Worm (Caenorhabditis elegans) whole organism, mixed stage, embryonic: ENCODE results near the gene sqv-1.

Source experiments
- M03D4.4 ChIP-seq: sonication (generic microtip); optimal IDR thresholded peaks from 2 replicates; lab custom pipeline; 2017; ENCODE audit warnings: mild to moderate bottlenecking, missing genetic modification characterization, missing compliant biosample characterization
- bed-3 ChIP-seq: fragments of 200-800 bp; sonication (Bioruptor generic); optimal IDR thresholded peaks from 3 replicates; lab custom pipeline; 2018; ENCODE audit warnings: mild to moderate bottlenecking, missing genetic modification characterization, moderate library complexity, missing compliant biosample characterization
- blmp-1 ChIP-seq: fragments of 150-350 bp; optimal IDR thresholded peaks from 2 replicates; lab custom pipeline; 2014; ENCODE audit warnings: missing biosample characterization, missing genetic modification characterization
- ceh-39 ChIP-seq: fragments of 150-350 bp; optimal IDR thresholded peaks from 2 replicates; lab custom pipeline; 2014; ENCODE audit warnings: missing biosample characterization, missing genetic modification characterization
- ceh-43 ChIP-seq: fragments of 200-800 bp; sonication (Bioruptor generic); optimal IDR thresholded peaks from 2 replicates; lab custom pipeline; 2018; ENCODE audit warnings: mild to moderate bottlenecking, missing genetic modification characterization, moderate library complexity, missing compliant biosample characterization
- ceh-83 ChIP-seq: fragments of 200-800 bp; sonication (Bioruptor generic); optimal IDR thresholded peaks from 2 replicates; lab custom pipeline; 2018; ENCODE audit warnings: mild to moderate bottlenecking, missing genetic modification characterization, missing compliant biosample characterization
- ces-1 ChIP-seq: fragments of 150-350 bp; optimal IDR thresholded peaks from 2 replicates; lab custom pipeline; 2014; ENCODE audit warnings: missing biosample characterization, missing genetic modification reagents, missing genetic modification characterization
- cnd-1 ChIP-seq: fragments of 200-800 bp; sonication (Bioruptor generic); optimal IDR thresholded peaks from 2 replicates; lab custom pipeline; 2018; ENCODE audit warnings: mild to moderate bottlenecking, missing genetic modification characterization, missing compliant biosample characterization
- drap-1 ChIP-seq: fragments of 200-800 bp; sonication (Bioruptor generic); optimal IDR thresholded peaks from 3 replicates; lab custom pipeline; 2018; ENCODE audit warnings: mild to moderate bottlenecking, missing genetic modification characterization, missing compliant biosample characterization
- elt-1 ChIP-seq: sonication (generic microtip); optimal IDR thresholded peaks from 2 replicates; lab custom pipeline; 2017; ENCODE audit warnings: missing genetic modification characterization, mild to moderate bottlenecking, missing compliant biosample characterization, antibody characterized with exemption, moderate library complexity, borderline replicate concordance; ENCODE audit not compliant: insufficient read depth
- elt-3 ChIP-seq: fragments of 150-350 bp; optimal IDR thresholded peaks from 2 replicates; lab custom pipeline; 2014; ENCODE audit warnings: missing biosample characterization, missing genetic modification characterization
- flh-1 ChIP-seq: fragments of 200-800 bp; sonication (Bioruptor generic); optimal IDR thresholded peaks from 2 replicates; lab custom pipeline; 2018; ENCODE audit warnings: mild to moderate bottlenecking, missing genetic modification characterization, moderate library complexity, missing compliant biosample characterization
- ham-2 ChIP-seq: fragments of 200-800 bp; sonication (Bioruptor generic); optimal IDR thresholded peaks from 2 replicates; lab custom pipeline; 2018; ENCODE audit warnings: mild to moderate bottlenecking, missing genetic modification characterization, missing compliant biosample characterization
- hlh-1 ChIP-seq: fragments of 150-350 bp; optimal IDR thresholded peaks from 2 replicates; lab custom pipeline; 2014; ENCODE audit warnings: missing biosample characterization, missing genetic modification reagents, missing genetic modification characterization
- lin-13 ChIP-seq: fragments of 150-350 bp; optimal IDR thresholded peaks from 2 replicates; lab custom pipeline; 2014; ENCODE audit warnings: missing biosample characterization, missing genetic modification characterization
- lin-32 ChIP-seq: fragments of 200-800 bp; sonication (Bioruptor generic); optimal IDR thresholded peaks from 2 replicates; lab custom pipeline; 2018; ENCODE audit warnings: mild to moderate bottlenecking, missing genetic modification characterization, missing compliant biosample characterization
- lsy-2 ChIP-seq: fragments of 150-350 bp; optimal IDR thresholded peaks from 2 replicates; lab custom pipeline; 2014; ENCODE audit warnings: missing biosample characterization, missing genetic modification characterization
- mab-5 ChIP-seq: fragments of 150-350 bp; optimal IDR thresholded peaks from 2 replicates; lab custom pipeline; 2014; ENCODE audit warnings: missing biosample characterization, missing genetic modification characterization
- mep-1 ChIP-seq: fragments of 150-350 bp; optimal IDR thresholded peaks from 2 replicates; lab custom pipeline; 2017; ENCODE audit warnings: missing biosample characterization, missing genetic modification reagents, missing genetic modification characterization, inconsistent platforms
- mls-2 ChIP-seq: sonication (generic microtip); optimal IDR thresholded peaks from 2 replicates; lab custom pipeline; 2016; ENCODE audit warnings: mild to moderate bottlenecking, missing genetic modification characterization, moderate library complexity, missing compliant biosample characterization
- nhr-12 ChIP-seq: fragments of 150-350 bp; optimal IDR thresholded peaks from 2 replicates; lab custom pipeline; 2014; ENCODE audit warnings: missing biosample characterization, missing genetic modification characterization
- nhr-2 ChIP-seq: fragments of 150-350 bp; optimal IDR thresholded peaks from 2 replicates; lab custom pipeline; 2014; ENCODE audit warnings: missing biosample characterization, missing genetic modification characterization
- nhr-237 ChIP-seq: fragments of 150-350 bp; optimal IDR thresholded peaks from 2 replicates; lab custom pipeline; 2014; ENCODE audit warnings: missing biosample characterization, missing genetic modification characterization
- nhr-28 ChIP-seq: fragments of 150-350 bp; optimal IDR thresholded peaks from 2 replicates; lab custom pipeline; 2014; ENCODE audit warnings: missing biosample characterization, missing genetic modification characterization
- nhr-76 ChIP-seq: sonication (generic microtip); optimal IDR thresholded peaks from 2 replicates; lab custom pipeline; 2017; ENCODE audit warnings: missing biosample characterization, missing genetic modification characterization
- pha-4 ChIP-seq: fragments of 150-350 bp; optimal IDR thresholded peaks from 2 replicates; lab custom pipeline; 2018; ENCODE audit warnings: missing biosample characterization, missing genetic modification reagents, missing genetic modification characterization
- sem-2 ChIP-seq: fragments of 200-800 bp; sonication (Bioruptor generic); optimal IDR thresholded peaks from 2 replicates; lab custom pipeline; 2018; ENCODE audit warnings: mild to moderate bottlenecking, missing genetic modification characterization, missing compliant biosample characterization
- snpc-4 ChIP-seq: fragments of 150-350 bp; optimal IDR thresholded peaks from 2 replicates; lab custom pipeline; 2014; ENCODE audit warnings: missing biosample characterization, missing genetic modification characterization
- sptf-1 ChIP-seq: sonication (generic microtip); optimal IDR thresholded peaks from 2 replicates; lab custom pipeline; 2017; ENCODE audit warnings: mild to moderate bottlenecking, missing genetic modification characterization, moderate library complexity, missing compliant biosample characterization
- tbx-8 ChIP-seq: fragments of 200-800 bp; sonication (Bioruptor generic); optimal IDR thresholded peaks from 2 replicates; lab custom pipeline; 2018; ENCODE audit warnings: mild to moderate bottlenecking, missing genetic modification characterization, moderate library complexity, missing compliant biosample characterization
- unc-39 ChIP-seq: fragments of 150-350 bp; optimal IDR thresholded peaks from 2 replicates; lab custom pipeline; 2014; ENCODE audit warnings: missing biosample characterization, missing genetic modification characterization
- unc-62 ChIP-seq: fragments of 150-350 bp; optimal IDR thresholded peaks from 2 replicates; lab custom pipeline; 2014; ENCODE audit warnings: missing biosample characterization, missing genetic modification reagents, missing genetic modification characterization
- zip-8 ChIP-seq: fragments of 150-350 bp; optimal IDR thresholded peaks from 2 replicates; lab custom pipeline; 2014; ENCODE audit warnings: missing biosample characterization, missing genetic modification characterization
- ztf-11 ChIP-seq: fragments of 150-350 bp; optimal IDR thresholded peaks from 2 replicates; lab custom pipeline; 2014; ENCODE audit warnings: missing biosample characterization, missing genetic modification characterization

The sqv-1 gene

ce11 chrIV:8360817-8361216 is at the start of gene sqv-1:
TSS of gene sqv-1 (plus strand) at chrIV:8361117.
- TF ChIP-seq flh-1 (GFP tag; lab: Kevin White, UChicago) (no peak), unc-62 (GFP tag; lab: Kevin White, UChicago) (no peak), tbx-8 (GFP tag; lab: Kevin White, UChicago) (no peak), lin-13 (tag; lab: Kevin White, UChicago) (no peak), nhr-12 (tag; lab: Kevin White, UChicago) (no peak), bed-3 (GFP tag; lab: Kevin White, UChicago) (no peak), elt-1 (tag; lab: Kevin White, UChicago) (no peak), hlh-1 (no peak), mls-2 (tag; lab: Kevin White, UChicago) (no peak), ceh-83 (GFP tag; lab: Kevin White, UChicago) (no peak), M03D4.4 (tag; lab: Kevin White, UChicago) (no peak), snpc-4 (no peak), cnd-1 (no peak), ces-1 (GFP tag; lab: Kevin White, UChicago) (no peak), drap-1 (GFP tag; lab: Kevin White, UChicago) (no peak), blmp-1 (tag; lab: Kevin White, UChicago) (no peak), zip-8 (no peak), lsy-2 (tag; lab: Kevin White, UChicago) (no peak), ham-2 (GFP tag; lab: Kevin White, UChicago) (no peak), ceh-43 (GFP tag; lab: Kevin White, UChicago) (no peak)

- TF ChIP-seq mep-1 (tag; lab: Kevin White, UChicago) (no peak), mab-5 (no peak), ham-2 (GFP tag; lab: Kevin White, UChicago) (no peak), M03D4.4 (tag; lab: Kevin White, UChicago) (no peak), bed-3 (GFP tag; lab: Kevin White, UChicago) (no peak), elt-1 (tag; lab: Kevin White, UChicago) (no peak), lin-32 (GFP tag; lab: Kevin White, UChicago) (no peak)
These were observed 48.8 kb upstream of the sqv-1 start for ce11 chrIV:8312105-8312504.

ce11 chrIV:8312846-8313245 is 48.1 kb upstream of the sqv-1 start, which contains the start of gene F35H10.10:
TSS of gene F35H10.10 (minus strand) at chrIV:8312946.
- TF ChIP-seq lin-32 (GFP tag; lab: Kevin White, UChicago) (no peak), snpc-4 (no peak), ceh-83 (GFP tag; lab: Kevin White, UChicago) (no peak), nhr-12 (tag; lab: Kevin White, UChicago) (no peak), elt-3 (no peak), ceh-43 (GFP tag; lab: Kevin White, UChicago) (no peak), M03D4.4 (tag; lab: Kevin White, UChicago) (no peak), ces-1 (GFP tag; lab: Kevin White, UChicago) (no peak)
- TF ChIP-seq, all 35 proteins: peak for 0

DNA sequence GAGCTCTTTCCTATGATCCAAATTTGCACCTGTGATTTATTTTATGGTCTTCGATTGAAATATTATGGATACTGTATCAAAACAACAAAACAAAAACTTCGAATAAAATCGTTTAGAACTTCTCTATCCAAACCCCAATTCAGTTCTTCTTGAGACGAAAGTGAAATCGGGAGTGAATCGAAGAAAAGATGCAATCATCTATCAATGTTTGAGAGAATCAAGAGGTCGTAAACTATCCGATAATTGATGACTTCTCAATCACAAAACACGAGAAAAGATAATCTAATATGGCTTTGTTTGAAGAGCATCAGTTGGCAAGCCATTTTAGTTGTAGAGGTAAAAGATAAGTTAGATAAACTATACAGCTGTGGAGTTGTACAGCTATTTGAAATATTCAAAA is 43.1 kb upstream of the sqv-1 start:
- TF ChIP-seq nhr-28 (tag; lab: Kevin White, UChicago) (no peak), elt-1 (tag; lab: Kevin White, UChicago) (no peak)

- TF ChIP-seq sem-2 (GFP tag; lab: Kevin White, UChicago) (no peak), mep-1 (tag; lab: Kevin White, UChicago) (no peak), bed-3 (GFP tag; lab: Kevin White, UChicago) (no peak), drap-1 (GFP tag; lab: Kevin White, UChicago) (no peak), lin-13 (tag; lab: Kevin White, UChicago) (no peak), ceh-39 (tag; lab: Kevin White, UChicago) (no peak), ham-2 (GFP tag; lab: Kevin White, UChicago) (no peak), lin-32 (GFP tag; lab: Kevin White, UChicago) (no peak), ztf-11 (tag; lab: Kevin White, UChicago) (no peak), hlh-1 (no peak)
These were observed 42.1 kb upstream of the sqv-1 start for ce11 chrIV:8318799-8319198.

DNA sequence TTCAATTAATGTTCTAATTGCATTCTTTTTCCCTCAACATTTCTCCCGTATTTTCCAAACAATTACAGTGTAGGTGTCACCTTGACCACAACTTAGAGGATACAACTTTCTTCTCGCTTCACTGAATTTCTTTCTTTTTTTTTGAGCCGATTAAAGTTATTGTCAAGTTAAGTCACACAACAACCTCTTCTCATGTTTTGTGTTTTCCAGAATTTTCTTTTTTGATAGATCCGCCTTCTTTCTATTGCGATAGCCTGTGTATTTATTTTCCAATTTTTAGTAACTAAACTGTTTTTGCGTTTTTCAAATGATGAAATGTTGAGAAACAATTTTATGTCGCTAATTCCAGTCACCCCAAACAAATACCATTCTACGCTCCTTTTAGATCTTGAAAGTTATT is 35.2 kb upstream of the sqv-1 start, which contains the start of gene F35H10.3:
F35H10.3 (plus strand) TSS at position 301 of the 400 bp plus-strand sequence.
- TF ChIP-seq sptf-1 (tag; lab: Kevin White, UChicago) = no peak
- no peak for TF ChIP-seq nhr-2 (tag; lab: Kevin White, UChicago)
- no peak for TF ChIP-seq ceh-43 (GFP tag; lab: Kevin White, UChicago)
- no peak for TF ChIP-seq nhr-237 (tag; lab: Kevin White, UChicago)
- TF ChIP-seq ceh-83 (GFP tag; lab: Kevin White, UChicago) = no peak
- TF ChIP-seq elt-1 (tag; lab: Kevin White, UChicago) = no peak
- TF ChIP-seq ceh-39 (tag; lab: Kevin White, UChicago) = no peak
- TF ChIP-seq elt-3 = no peak
- no peak for TF ChIP-seq nhr-76 (tag; lab: Kevin White, UChicago)
- no peak for TF ChIP-seq lin-13 (tag; lab: Kevin White, UChicago)
- TF ChIP-seq pha-4 (tag; lab: Kevin White, UChicago) = no peak
- TF ChIP-seq lin-32 (GFP tag; lab: Kevin White, UChicago) = no peak
- TF ChIP-seq ham-2 (GFP tag; lab: Kevin White, UChicago) = no peak
- TF ChIP-seq unc-39 (tag; lab: Kevin White, UChicago) = no peak
- TF ChIP-seq nhr-12 (tag; lab: Kevin White, UChicago) = no peak
- no peak for TF ChIP-seq tbx-8 (GFP tag; lab: Kevin White, UChicago)
- TF ChIP-seq bed-3 (GFP tag; lab: Kevin White, UChicago) = no peak
- no peak for TF ChIP-seq mep-1 (tag; lab: Kevin White, UChicago)
